Worm (Caenorhabditis elegans): ENCODE results near the gene C23H4.6.
A peak's percentile ranks its signal among the peaks of the same experiment; 100 is the strongest.

Gene C23H4.6

ce11 chrX:12248140-12248539 lies 12.7 kb downstream of the C23H4.6 start:
- TF ChIP-seq efl-1 (optimal IDR thresholded peaks at IDR 0.05) (no peak), efl-1 (GFP tag; optimal IDR thresholded peaks at IDR 0.05 in 1 of 2) (no peak), vab-15 (tag; optimal IDR thresholded peaks at IDR 0.05) (no peak), fkh-4 (tag; optimal IDR thresholded peaks at IDR 0.05; ENCODE audit: borderline replicate concordance) (no peak), ztf-4 (tag; optimal IDR thresholded peaks at IDR 0.05) (no peak), lin-14 (GFP tag; optimal IDR thresholded peaks at IDR 0.05) (peak; percentile 2), lin-35 (GFP tag; optimal IDR thresholded peaks at IDR 0.05) (no peak), pax-3 (tag; optimal IDR thresholded peaks at IDR 0.05) (no peak), mef-2 (tag; optimal IDR thresholded peaks at IDR 0.05) (no peak), ceh-88 (GFP tag; IDR thresholded peaks at IDR 0.05) (no peak), rnt-1 (tag; optimal IDR thresholded peaks at IDR 0.05) (peak; percentile 44), elt-2 (tag; optimal IDR thresholded peaks at IDR 0.05) (no peak)

- TF ChIP-seq fkh-10 (GFP tag; optimal IDR thresholded peaks at IDR 0.05): peak; percentile 59
- TF ChIP-seq mdl-1 (tag; optimal IDR thresholded peaks at IDR 0.05): no peak
- peak; percentile 23 for TF ChIP-seq ces-1 (GFP tag; optimal IDR thresholded peaks at IDR 0.05)
- no peak for TF ChIP-seq aha-1 (tag; optimal IDR thresholded peaks at IDR 0.05)
- TF ChIP-seq nhr-20 (tag; optimal IDR thresholded peaks at IDR 0.05): no peak
- no peak for TF ChIP-seq snu-23 (GFP tag; optimal IDR thresholded peaks at IDR 0.05)
These were observed 16.8 kb downstream of the C23H4.6 start for ce11 chrX:12252189-12252588.

ce11 chrX:12256594-12257048 lies 21.2 kb downstream of the C23H4.6 start, which contains the start of gene E01G6.2:
TSS of gene E01G6.2 (plus strand) at chrX:12256644.
- TF ChIP-seq jun-1 (tag; optimal IDR thresholded peaks at IDR 0.05) (no peak), mab-9 (GFP tag; IDR thresholded peaks at IDR 0.05) (0 out of 2 replicates have a peak, but pooled peaks have one; percentile 43), efl-3 (GFP tag; optimal IDR thresholded peaks at IDR 0.05) (no peak), Y116A8C.19 (tag; optimal IDR thresholded peaks at IDR 0.05; ENCODE audit: borderline replicate concordance) (no peak), hlh-4 (tag; optimal IDR thresholded peaks at IDR 0.05) (no peak), lir-3 (tag; optimal IDR thresholded peaks at IDR 0.05; ENCODE audit: poor library complexity) (no peak), fkh-4 (tag; optimal IDR thresholded peaks at IDR 0.05; ENCODE audit: borderline replicate concordance) (no peak), mdl-1 (tag; optimal IDR thresholded peaks at IDR 0.05) (no peak), C34B4.2 (tag; optimal IDR thresholded peaks at IDR 0.05) (no peak), C04F5.9 (tag; optimal IDR thresholded peaks at IDR 0.05) (no peak), lin-14 (GFP tag; optimal IDR thresholded peaks at IDR 0.05) (peak; percentile 65), aly-2 (tag; optimal IDR thresholded peaks at IDR 0.05) (no peak), nhr-11 (tag; optimal IDR thresholded peaks at IDR 0.05) (no peak), nhr-237 (tag; optimal IDR thresholded peaks at IDR 0.05) (no peak), xbp-1 (tag; optimal IDR thresholded peaks at IDR 0.05) (no peak), ztf-11 (tag; optimal IDR thresholded peaks at IDR 0.05) (no peak), nhr-20 (tag; optimal IDR thresholded peaks at IDR 0.05) (no peak)

- TF ChIP-seq C34B4.2 (tag; optimal IDR thresholded peaks at IDR 0.05): no peak
- no peak for TF ChIP-seq mdl-1 (tag; optimal IDR thresholded peaks at IDR 0.05)
- no peak for TF ChIP-seq elt-2 (tag; optimal IDR thresholded peaks at IDR 0.05)
- no peak for TF ChIP-seq fkh-8 (tag; optimal IDR thresholded peaks at IDR 0.05)
- TF ChIP-seq tlp-1 (tag; optimal IDR thresholded peaks at IDR 0.05): no peak
- no peak for TF ChIP-seq sptf-1 (tag; optimal IDR thresholded peaks at IDR 0.05)
- TF ChIP-seq lin-15B (tag; optimal IDR thresholded peaks at IDR 0.05): no peak
- no peak for TF ChIP-seq mab-9 (GFP tag; IDR thresholded peaks at IDR 0.05)
- no peak for TF ChIP-seq ceh-88 (GFP tag; IDR thresholded peaks at IDR 0.05)
- no peak for TF ChIP-seq unc-130 (tag; optimal IDR thresholded peaks at IDR 0.05)
- no peak for TF ChIP-seq unc-30 (tag; optimal IDR thresholded peaks at IDR 0.05)
- no peak for TF ChIP-seq nhr-47 (tag; optimal IDR thresholded peaks at IDR 0.05)
- TF ChIP-seq nhr-20 (tag; optimal IDR thresholded peaks at IDR 0.05): no peak
- no peak for TF ChIP-seq rnt-1 (tag; optimal IDR thresholded peaks at IDR 0.05)
- no peak for TF ChIP-seq mef-2 (tag; optimal IDR thresholded peaks at IDR 0.05)
- no peak for TF ChIP-seq ama-1 (optimal IDR thresholded peaks at IDR 0.05)
- no peak for TF ChIP-seq ztf-4 (tag; optimal IDR thresholded peaks at IDR 0.05)
- TF ChIP-seq dsc-1 (tag; optimal IDR thresholded peaks at IDR 0.05): no peak
- TF ChIP-seq F16B12.6 (tag; optimal IDR thresholded peaks at IDR 0.05): no peak
- no peak for TF ChIP-seq lin-13 (GFP tag; optimal IDR thresholded peaks at IDR 0.05)
These were observed 25.1 kb downstream of the C23H4.6 start, which contains the start of gene E01G6.1 for ce11 chrX:12260381-12260931. TSS of gene E01G6.1 (plus strand) at chrX:12260881.

Data from whole organism, L1 larva.